Fruit fly (Drosophila melanogaster): ENCODE results near the gene Dd.
A peak's percentile ranks its signal among the peaks of the same experiment; 100 is the strongest.

The Dd gene

dm6 chrX:21317422-21317821 is 6.4 kb downstream of the Dd start, which contains the start of gene CG1801:
Gene CG1801 (minus strand): TSS chrX:21317522.
- TF ChIP-seq Crg-1 (GFP tag; optimal IDR thresholded peaks at IDR 0.05) (no peak), Clk (GFP tag; optimal IDR thresholded peaks at IDR 0.05) (no peak), cic (GFP tag; optimal IDR thresholded peaks at IDR 0.05) (no peak), ovo (GFP tag; optimal IDR thresholded peaks at IDR 0.05) (no peak), CG33017 (tag; optimal IDR thresholded peaks at IDR 0.05) (no peak)

DNA sequence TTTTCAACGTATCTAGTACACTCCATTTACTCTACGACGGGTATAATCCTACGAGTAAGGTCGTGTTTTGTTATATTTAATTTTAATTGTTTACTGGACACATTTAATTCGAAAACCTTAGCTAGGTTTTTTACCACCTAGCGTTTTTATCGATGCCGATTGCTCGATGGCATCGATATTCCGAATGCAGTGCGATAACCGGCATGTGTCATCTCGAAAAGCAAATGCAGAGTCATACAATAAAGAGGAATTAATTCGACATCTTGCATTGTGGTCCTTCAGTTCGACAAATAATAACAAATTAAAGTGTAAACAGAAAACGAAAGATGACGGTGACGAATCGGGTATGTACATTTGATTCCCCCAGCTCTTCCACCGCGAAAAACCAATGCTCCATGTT is 8.0 kb downstream of the Dd start, which contains the start of gene Rpt6:
TSS of gene Rpt6 (plus strand) at position 201 of the 400 bp plus-strand sequence.
- TF ChIP-seq Hr96 (GFP tag; optimal IDR thresholded peaks at IDR 0.05): no peak
- no peak for TF ChIP-seq kay (GFP tag; ENCODE audit: borderline replicate concordance)
- TF ChIP-seq Mnt (GFP tag; optimal IDR thresholded peaks at IDR 0.05): peak; percentile 22
- TF ChIP-seq CG33017 (tag; optimal IDR thresholded peaks at IDR 0.05): no peak
- TF ChIP-seq CG12768 (GFP tag; optimal IDR thresholded peaks at IDR 0.05): no peak
- peak; percentile 6 for TF ChIP-seq CG1620 (GFP tag; optimal IDR thresholded peaks at IDR 0.05)
- no peak for TF ChIP-seq cic (GFP tag; optimal IDR thresholded peaks at IDR 0.05)
- no peak for TF ChIP-seq CG11617 (GFP tag; optimal IDR thresholded peaks at IDR 0.05)
- peak; percentile 50 to 83 for TF ChIP-seq cnc (optimal IDR thresholded peaks at IDR 0.05)
- no peak for TF ChIP-seq ovo (GFP tag; optimal IDR thresholded peaks at IDR 0.05)
- no peak for TF ChIP-seq Clk (GFP tag; optimal IDR thresholded peaks at IDR 0.05)
- TF ChIP-seq tj (GFP tag; optimal IDR thresholded peaks at IDR 0.05): peak; percentile 53
- no peak for TF ChIP-seq CG14711 (tag; optimal IDR thresholded peaks at IDR 0.05)
- TF ChIP-seq pad (GFP tag; optimal IDR thresholded peaks at IDR 0.05): no peak
- no peak for TF ChIP-seq CG5204 (GFP tag; optimal IDR thresholded peaks at IDR 0.05)
- TF ChIP-seq CG7045 (GFP tag; optimal IDR thresholded peaks at IDR 0.05): no peak
- TF ChIP-seq Crg-1 (GFP tag; optimal IDR thresholded peaks at IDR 0.05): no peak
- peak; percentile 42 for TF ChIP-seq bab1 (GFP tag; optimal IDR thresholded peaks at IDR 0.05)
- TF ChIP-seq toe (GFP tag; optimal IDR thresholded peaks at IDR 0.05): no peak
- no peak for TF ChIP-seq CG7101 (tag; optimal IDR thresholded peaks at IDR 0.05)

DNA sequence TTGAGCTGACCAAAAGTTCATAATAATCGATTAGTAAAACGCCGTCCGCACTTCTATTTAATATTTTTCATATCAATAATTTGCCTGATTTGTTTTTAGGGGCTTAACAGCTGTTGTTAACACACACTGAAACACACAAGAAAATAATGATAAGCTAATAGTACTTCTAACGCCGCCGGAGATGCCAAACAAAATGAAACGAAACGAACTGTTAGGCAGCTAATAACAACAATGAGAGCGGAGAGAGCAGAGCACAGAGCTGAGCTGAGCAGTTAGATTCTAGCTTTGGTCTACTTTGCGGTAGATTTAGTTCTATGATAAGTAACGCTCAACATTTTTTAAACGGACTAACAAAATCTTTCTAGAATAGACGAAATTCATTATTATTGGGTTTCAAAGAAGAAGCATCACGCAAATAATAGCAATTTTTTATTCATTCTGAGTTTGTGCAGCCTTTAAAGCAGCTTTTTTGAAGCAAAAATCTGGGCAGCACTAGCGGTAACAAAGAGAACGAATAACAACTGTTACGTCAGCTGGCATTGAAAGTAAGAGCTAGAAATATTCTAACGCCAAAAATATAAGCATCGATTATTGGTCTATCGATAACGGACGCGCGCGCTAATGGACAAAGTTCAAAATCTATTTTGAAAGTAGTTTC is 17.2 kb downstream of the Dd start, which contains the start of gene Abca3:
TSS of gene Abca3 (minus strand) at position 181 of the 658 bp plus-strand sequence.
- TF ChIP-seq CG33017 (tag; optimal IDR thresholded peaks at IDR 0.05) (peak; percentile 54), Crg-1 (GFP tag; optimal IDR thresholded peaks at IDR 0.05) (peak; percentile 59), toe (GFP tag; optimal IDR thresholded peaks at IDR 0.05) (peak; percentile 63), pad (GFP tag; optimal IDR thresholded peaks at IDR 0.05) (peak; percentile 63), ovo (GFP tag; optimal IDR thresholded peaks at IDR 0.05) (peak; percentile 51), tj (GFP tag; optimal IDR thresholded peaks at IDR 0.05) (peak; percentile 33), Hr96 (GFP tag; optimal IDR thresholded peaks at IDR 0.05) (peak; percentile 70), CG1620 (GFP tag; optimal IDR thresholded peaks at IDR 0.05) (peak; percentile 66), CG7045 (GFP tag; optimal IDR thresholded peaks at IDR 0.05) (peak; percentile 33), CG5204 (GFP tag; optimal IDR thresholded peaks at IDR 0.05) (peak; percentile 60), Mnt (GFP tag; optimal IDR thresholded peaks at IDR 0.05) (peak; percentile 44), CG11617 (GFP tag; optimal IDR thresholded peaks at IDR 0.05) (peak; percentile 66), kay (GFP tag; ENCODE audit: borderline replicate concordance) (peak; percentile 78), CG14711 (tag; optimal IDR thresholded peaks at IDR 0.05) (peak; percentile 70), cnc (optimal IDR thresholded peaks at IDR 0.05) (no peak), Clk (GFP tag; optimal IDR thresholded peaks at IDR 0.05) (no peak), bab1 (GFP tag; optimal IDR thresholded peaks at IDR 0.05) (peak; percentile 59), CG7101 (tag; optimal IDR thresholded peaks at IDR 0.05) (peak; percentile 79), cic (GFP tag; optimal IDR thresholded peaks at IDR 0.05) (no peak), CG12768 (GFP tag; optimal IDR thresholded peaks at IDR 0.05) (peak; percentile 45)

DNA sequence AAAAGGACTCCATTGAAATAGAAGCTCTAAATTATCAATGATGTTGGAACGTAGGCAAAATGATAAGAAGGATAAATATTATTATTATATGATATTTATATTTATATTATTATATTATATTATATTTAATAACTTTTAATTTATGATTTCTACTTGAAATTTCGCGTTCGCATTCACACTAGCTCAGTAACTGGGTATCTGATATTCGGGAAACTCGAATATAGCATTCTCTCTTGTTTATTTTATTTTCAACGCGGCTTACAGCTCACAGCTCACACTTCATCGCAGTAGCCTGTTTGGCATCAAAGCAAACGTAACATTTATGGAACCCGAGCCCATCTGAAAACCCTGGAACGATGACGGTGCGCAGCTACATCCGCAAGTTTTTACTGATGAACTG is 38.8 kb downstream of the Dd start, which contains the start of gene CG1494:
TSS of gene CG1494 (plus strand) at position 301 of the 400 bp plus-strand sequence.
- TF ChIP-seq Hr96 (GFP tag; optimal IDR thresholded peaks at IDR 0.05) (no peak), cic (GFP tag; optimal IDR thresholded peaks at IDR 0.05) (no peak), bab1 (GFP tag; optimal IDR thresholded peaks at IDR 0.05) (no peak), CG33017 (tag; optimal IDR thresholded peaks at IDR 0.05) (no peak), CG12768 (GFP tag; optimal IDR thresholded peaks at IDR 0.05) (no peak), kay (GFP tag; ENCODE audit: borderline replicate concordance) (no peak), ovo (GFP tag; optimal IDR thresholded peaks at IDR 0.05) (no peak), Mnt (GFP tag; optimal IDR thresholded peaks at IDR 0.05) (no peak), CG5204 (GFP tag; optimal IDR thresholded peaks at IDR 0.05) (no peak), CG14711 (tag; optimal IDR thresholded peaks at IDR 0.05) (no peak), Crg-1 (GFP tag; optimal IDR thresholded peaks at IDR 0.05) (no peak), CG7101 (tag; optimal IDR thresholded peaks at IDR 0.05) (no peak), Clk (GFP tag; optimal IDR thresholded peaks at IDR 0.05) (no peak), CG11617 (GFP tag; optimal IDR thresholded peaks at IDR 0.05) (no peak), cnc (optimal IDR thresholded peaks at IDR 0.05) (no peak), pad (GFP tag; optimal IDR thresholded peaks at IDR 0.05) (no peak), CG7045 (GFP tag; optimal IDR thresholded peaks at IDR 0.05) (no peak), toe (GFP tag; optimal IDR thresholded peaks at IDR 0.05) (no peak), CG1620 (GFP tag; optimal IDR thresholded peaks at IDR 0.05) (no peak), tj (GFP tag; optimal IDR thresholded peaks at IDR 0.05) (no peak)

- TF ChIP-seq CG7045 (GFP tag; optimal IDR thresholded peaks at IDR 0.05) (no peak), toe (GFP tag; optimal IDR thresholded peaks at IDR 0.05) (no peak), CG14711 (tag; optimal IDR thresholded peaks at IDR 0.05) (no peak), cnc (optimal IDR thresholded peaks at IDR 0.05) (no peak), pad (GFP tag; optimal IDR thresholded peaks at IDR 0.05) (no peak), CG12768 (GFP tag; optimal IDR thresholded peaks at IDR 0.05) (no peak), bab1 (GFP tag; optimal IDR thresholded peaks at IDR 0.05) (no peak), Crg-1 (GFP tag; optimal IDR thresholded peaks at IDR 0.05) (no peak), CG7101 (tag; optimal IDR thresholded peaks at IDR 0.05) (no peak), ovo (GFP tag; optimal IDR thresholded peaks at IDR 0.05) (no peak), CG1620 (GFP tag; optimal IDR thresholded peaks at IDR 0.05) (no peak), CG33017 (tag; optimal IDR thresholded peaks at IDR 0.05) (no peak), tj (GFP tag; optimal IDR thresholded peaks at IDR 0.05) (no peak)
These were observed 41.8 kb downstream of the Dd start for dm6 chrX:21282035-21282434.
